Fruit fly (Drosophila melanogaster) whole organism, prepupa: ENCODE results near the gene CG4199.

ENCODE experiments used
- Blimp-1 ChIP-seq: fragments of 200-800 bp; sonication (Bioruptor generic); optimal IDR thresholded peaks from 3 replicates; lab custom pipeline; 2017; ENCODE audit warnings: missing biosample characterization, missing genetic modification characterization, mild to moderate bottlenecking, moderate library complexity, missing genetic modification reagents
- CG10631 ChIP-seq: fragments of 200-800 bp; sonication (Bioruptor generic); optimal IDR thresholded peaks from 2 replicates; lab custom pipeline; 2016; ENCODE audit warnings: missing biosample characterization, missing genetic modification characterization
- CG11294 ChIP-seq: fragments of 200-800 bp; sonication (Bioruptor generic); IDR thresholded peaks from 2 replicates; pipeline ENCODE4 v1.3.6; 2022; ENCODE audit warnings: missing biosample characterization, missing genetic modification characterization
- CG11902 ChIP-seq: fragments of 200-800 bp; sonication (Bioruptor generic); optimal IDR thresholded peaks from 3 replicates; lab custom pipeline; 2016; ENCODE audit warnings: missing biosample characterization, missing genetic modification characterization
- CG15336 ChIP-seq: fragments of 200-800 bp; sonication (Bioruptor generic); IDR thresholded peaks from 2 replicates; pipeline ENCODE4 v1.3.6; 2022; ENCODE audit warnings: missing biosample characterization, missing genetic modification characterization
- CG1621 ChIP-seq: fragments of 200-800 bp; sonication (Bioruptor generic); optimal IDR thresholded peaks from 3 replicates; lab custom pipeline; 2018; ENCODE audit warnings: missing biosample characterization, mild to moderate bottlenecking, missing genetic modification characterization
- CG3032 ChIP-seq: fragments of 200-800 bp; optimal IDR thresholded peaks from 2 replicates; lab custom pipeline; 2019; ENCODE audit warnings: missing biosample characterization, mild to moderate bottlenecking, missing genetic modification characterization, moderate library complexity
- CG31627 ChIP-seq: fragments of 200-800 bp; sonication (Bioruptor generic); optimal IDR thresholded peaks from 3 replicates; lab custom pipeline; 2016; ENCODE audit warnings: missing biosample characterization, missing genetic modification characterization
- CG32006 ChIP-seq: fragments of 200-800 bp; sonication (Bioruptor generic); optimal IDR thresholded peaks from 3 replicates; lab custom pipeline; 2017; ENCODE audit warnings: missing biosample characterization, mild to moderate bottlenecking, missing genetic modification characterization
- CG3919 ChIP-seq: fragments of 200-800 bp; sonication (Bioruptor generic); optimal IDR thresholded peaks from 3 replicates; lab custom pipeline; 2016; ENCODE audit warnings: missing biosample characterization, missing genetic modification characterization
- CG6163 ChIP-seq: fragments of 200-800 bp; sonication (Bioruptor generic); IDR thresholded peaks from 3 replicates; pipeline ENCODE4 v1.3.6; 2022; ENCODE audit warnings: missing biosample characterization, missing genetic modification characterization
- CG6792 ChIP-seq: fragments of 200-800 bp; sonication (Bioruptor generic); optimal IDR thresholded peaks from 3 replicates; lab custom pipeline; 2016; ENCODE audit warnings: missing biosample characterization, missing genetic modification characterization
- CG6808 ChIP-seq: fragments of 200-800 bp; sonication (Bioruptor generic); optimal IDR thresholded peaks from 3 replicates; lab custom pipeline; 2017; ENCODE audit warnings: missing biosample characterization, missing genetic modification characterization, mild to moderate bottlenecking, moderate library complexity, missing genetic modification reagents
- CG7368 ChIP-seq: fragments of 200-800 bp; sonication (Bioruptor generic); optimal IDR thresholded peaks from 3 replicates; lab custom pipeline; 2016; ENCODE audit warnings: missing biosample characterization, missing genetic modification characterization
- CG8119 ChIP-seq: fragments of 200-800 bp; sonication (Bioruptor generic); IDR thresholded peaks from 3 replicates; pipeline ENCODE4 v1.3.6; 2022; ENCODE audit warnings: missing biosample characterization, missing genetic modification characterization
- CG8632 ChIP-seq: fragments of 200-800 bp; sonication (Bioruptor generic); optimal IDR thresholded peaks from 3 replicates; lab custom pipeline; 2016; ENCODE audit warnings: missing biosample characterization, missing genetic modification characterization
- CG9139 ChIP-seq: fragments of 200-800 bp; sonication (Bioruptor generic); optimal IDR thresholded peaks from 3 replicates; lab custom pipeline; 2017; ENCODE audit warnings: missing biosample characterization, mild to moderate bottlenecking, missing genetic modification characterization
- Eip75B ChIP-seq: fragments of 200-800 bp; sonication (Bioruptor generic); optimal IDR thresholded peaks from 3 replicates; lab custom pipeline; 2016; ENCODE audit warnings: missing biosample characterization, missing genetic modification characterization
- Eip78C ChIP-seq: fragments of 200-800 bp; sonication (Bioruptor generic); peaks from one replicate; lab custom pipeline; 2016; ENCODE audit warnings: missing biosample characterization, missing genetic modification characterization
- Eip93F ChIP-seq: fragments of 200-800 bp; sonication (Bioruptor generic); optimal IDR thresholded peaks from 2 replicates; lab custom pipeline; 2016; ENCODE audit warnings: missing biosample characterization, mild to moderate bottlenecking, missing genetic modification characterization
- Ets21C ChIP-seq: fragments of 200-800 bp; sonication (Bioruptor generic); optimal IDR thresholded peaks from 3 replicates; lab custom pipeline; 2016; ENCODE audit warnings: missing biosample characterization, missing genetic modification characterization
- Ets96B ChIP-seq: fragments of 200-800 bp; optimal IDR thresholded peaks from 2 replicates; lab custom pipeline; 2019; ENCODE audit warnings: missing biosample characterization, mild to moderate bottlenecking, missing genetic modification characterization, moderate library complexity
- Gug ChIP-seq: fragments of 200-800 bp; sonication (Bioruptor generic); IDR thresholded peaks from 2 replicates; pipeline ENCODE4 v1.3.6; 2022; ENCODE audit warnings: missing biosample characterization, missing genetic modification characterization
- Hr38 ChIP-seq: sonication (Bioruptor generic); optimal IDR thresholded peaks from 2 replicates; lab custom pipeline; 2016; ENCODE audit warnings: missing biosample characterization, missing genetic modification characterization
- Hr39 ChIP-seq: fragments of 200-800 bp; sonication (Bioruptor generic); optimal IDR thresholded peaks from 2 replicates; lab custom pipeline; 2016; ENCODE audit warnings: missing biosample characterization, missing genetic modification characterization
- Hr4 ChIP-seq: fragments of 200-800 bp; sonication (Bioruptor generic); optimal IDR thresholded peaks from 3 replicates; lab custom pipeline; 2016; ENCODE audit warnings: missing biosample characterization, missing genetic modification characterization
- Lpt ChIP-seq: fragments of 200-800 bp; sonication (Bioruptor generic); optimal IDR thresholded peaks from 3 replicates; lab custom pipeline; 2016; ENCODE audit warnings: missing biosample characterization, missing genetic modification characterization
- Met ChIP-seq: fragments of 200-800 bp; sonication (Bioruptor generic); optimal IDR thresholded peaks from 3 replicates; lab custom pipeline; 2016; ENCODE audit warnings: missing biosample characterization, missing genetic modification characterization
- OdsH ChIP-seq: fragments of 200-800 bp; sonication (Bioruptor generic); optimal IDR thresholded peaks from 3 replicates; lab custom pipeline; 2016; ENCODE audit warnings: missing biosample characterization, missing genetic modification characterization
- Smox ChIP-seq: fragments of 200-800 bp; sonication (Bioruptor generic); optimal IDR thresholded peaks from 3 replicates; lab custom pipeline; 2016; ENCODE audit warnings: missing biosample characterization, missing genetic modification characterization
- Sox14 ChIP-seq: fragments of 200-800 bp; sonication (Bioruptor generic); optimal IDR thresholded peaks from 3 replicates; lab custom pipeline; 2016; ENCODE audit warnings: missing biosample characterization, missing genetic modification characterization
- Sox15 ChIP-seq: fragments of 200-800 bp; sonication (Bioruptor generic); optimal IDR thresholded peaks from 3 replicates; lab custom pipeline; 2016; ENCODE audit warnings: missing biosample characterization, missing genetic modification characterization
- achi ChIP-seq: fragments of 200-800 bp; sonication (Bioruptor generic); optimal IDR thresholded peaks from 3 replicates; lab custom pipeline; 2016; ENCODE audit warnings: missing biosample characterization, missing genetic modification characterization
- acj6 ChIP-seq: fragments of 200-800 bp; sonication (Bioruptor generic); optimal IDR thresholded peaks from 3 replicates; lab custom pipeline; 2016; ENCODE audit warnings: missing biosample characterization, missing genetic modification characterization
- cyc ChIP-seq: fragments of 200-800 bp; sonication (Bioruptor generic); optimal IDR thresholded peaks from 3 replicates; lab custom pipeline; 2016; ENCODE audit warnings: missing biosample characterization, missing genetic modification characterization
- dac ChIP-seq: fragments of 200-800 bp; sonication (Bioruptor generic); optimal IDR thresholded peaks from 2 replicates; lab custom pipeline; 2017; ENCODE audit warnings: missing biosample characterization, mild to moderate bottlenecking, missing genetic modification characterization
- eg ChIP-seq: fragments of 200-800 bp; sonication (Bioruptor generic); IDR thresholded peaks from 3 replicates; pipeline ENCODE4 v1.3.6; 2022; ENCODE audit warnings: missing biosample characterization, missing genetic modification characterization
- esn ChIP-seq: fragments of 200-800 bp; sonication (Bioruptor generic); optimal IDR thresholded peaks from 2 replicates; lab custom pipeline; 2016; ENCODE audit warnings: missing biosample characterization, mild to moderate bottlenecking, missing genetic modification characterization, moderate library complexity
- fd59A ChIP-seq: fragments of 200-800 bp; sonication (Bioruptor generic); optimal IDR thresholded peaks from 2 replicates; lab custom pipeline; 2017; ENCODE audit warnings: missing biosample characterization, mild to moderate bottlenecking, missing genetic modification characterization, missing genetic modification reagents
- fd85E ChIP-seq: fragments of 200-800 bp; sonication (Bioruptor generic); optimal IDR thresholded peaks from 3 replicates; lab custom pipeline; 2016; ENCODE audit warnings: missing biosample characterization, missing genetic modification characterization
- fkh ChIP-seq: fragments of 200-800 bp; sonication (Bioruptor generic); optimal IDR thresholded peaks from 3 replicates; lab custom pipeline; 2017; ENCODE audit warnings: missing biosample characterization, mild to moderate bottlenecking, missing genetic modification characterization, moderate library complexity
- net ChIP-seq: fragments of 200-800 bp; sonication (Bioruptor generic); optimal IDR thresholded peaks from 3 replicates; lab custom pipeline; 2016; ENCODE audit warnings: missing biosample characterization, missing genetic modification characterization
- pdm3 ChIP-seq: fragments of 200-800 bp; sonication (Bioruptor generic); optimal IDR thresholded peaks from 3 replicates; lab custom pipeline; 2016; ENCODE audit warnings: missing biosample characterization, missing genetic modification characterization
- salr ChIP-seq, 2 experiments: fragments of 200-800 bp; sonication (Bioruptor generic); optimal IDR thresholded peaks; 3 replicates each; lab custom pipeline; 2016 to 2018; ENCODE audit warnings: missing biosample characterization in 2 of 2, missing genetic modification characterization in 2 of 2, mild to moderate bottlenecking in 1 of 2
- spab ChIP-seq: fragments of 200-800 bp; sonication (Bioruptor generic); optimal IDR thresholded peaks from 2 replicates; lab custom pipeline; 2017; ENCODE audit warnings: missing biosample characterization, mild to moderate bottlenecking, missing genetic modification characterization, missing genetic modification reagents
- ss ChIP-seq, 2 experiments: fragments of 200-800 bp; sonication (Bioruptor generic); optimal IDR thresholded peaks; 2 replicates in 1 of 2; 3 replicates in 1 of 2; lab custom pipeline; 2017 to 2018; ENCODE audit warnings: mild to moderate bottlenecking in 2 of 2, missing biosample characterization in 2 of 2, missing genetic modification characterization in 2 of 2, moderate library complexity in 1 of 2
- topi ChIP-seq: fragments of 200-800 bp; sonication (Bioruptor generic); optimal IDR thresholded peaks from 3 replicates; lab custom pipeline; 2016; ENCODE audit warnings: missing biosample characterization, missing genetic modification characterization
- vri ChIP-seq: fragments of 200-800 bp; sonication (Bioruptor generic); optimal IDR thresholded peaks from 3 replicates; lab custom pipeline; 2016; ENCODE audit warnings: missing biosample characterization, mild to moderate bottlenecking, missing genetic modification characterization

CG4199 gene

dm6 chrX:2065073-2065472 is 8.2 kb downstream of the CG4199 start, which contains the start of gene CG4281:
Gene CG4281, minus strand, starts transcription at chrX:2065142.
- TF ChIP-seq Eip78C (GFP tag; lab: Kevin White, UChicago) (peak; percentile 69), pdm3 (no peak), esn (GFP tag; lab: Kevin White, UChicago) (peak; percentile 33)
- TF ChIP-seq, all 60 proteins: peak for 2

dm6 chrX:2061849-2062248 is 11.4 kb downstream of the CG4199 start, which contains the start of gene Sik2:
Gene Sik2, minus strand, starts transcription at chrX:2061915.
- TF ChIP-seq eg (GFP tag; lab: Robert Waterston, UW) (0 out of 3 replicates have a peak, but pooled peaks have one; percentile 9), Blimp-1 (GFP tag; lab: Kevin White, UChicago) (no peak)
- TF ChIP-seq, all 60 proteins: peak for 1

- TF ChIP-seq CG15336 (GFP tag; lab: Robert Waterston, UW) = no peak
- TF ChIP-seq CG32006 = peak; percentile 67
- TF ChIP-seq CG10631 (GFP tag; lab: Kevin White, UChicago) = no peak
- no peak for TF ChIP-seq CG9139
- TF ChIP-seq CG7368 (GFP tag; lab: Kevin White, UChicago) = peak; percentile 5
- no peak for TF ChIP-seq Hr39 (GFP tag; lab: Kevin White, UChicago)
- TF ChIP-seq eg (GFP tag; lab: Robert Waterston, UW) = no peak
- TF ChIP-seq net (GFP tag; lab: Kevin White, UChicago) = peak; percentile 8
- no peak for TF ChIP-seq fd85E (GFP tag; lab: Kevin White, UChicago)
- no peak for TF ChIP-seq CG8632
- no peak for TF ChIP-seq Hr4 (GFP tag; lab: Kevin White, UChicago)
- TF ChIP-seq pdm3 = no peak
- TF ChIP-seq spab (GFP tag; lab: Kevin White, UChicago) = no peak
- TF ChIP-seq achi (GFP tag; lab: Kevin White, UChicago) = no peak
- peak; percentile 20 for TF ChIP-seq CG3919
- TF ChIP-seq CG1621 = no peak
- TF ChIP-seq CG11294 = no peak
- no peak for TF ChIP-seq Eip93F (GFP tag; lab: Kevin White, UChicago)
- TF ChIP-seq topi = no peak
- TF ChIP-seq CG6163 (GFP tag; lab: Robert Waterston, UW) = peak; percentile 29; the same call in 1 of the 3 replicates
- TF ChIP-seq Smox (GFP tag; lab: Kevin White, UChicago) = no peak
- no peak for TF ChIP-seq vri (GFP tag; lab: Kevin White, UChicago)
- TF ChIP-seq acj6 (GFP tag; lab: Kevin White, UChicago) = no peak
- no peak for TF ChIP-seq CG6808 (GFP tag; lab: Kevin White, UChicago)
- TF ChIP-seq Ets21C (GFP tag; lab: Kevin White, UChicago) = no peak
- peak; percentile 3 for TF ChIP-seq Ets96B (tag; lab: Kevin White, UChicago)
- peak; percentile 11 for TF ChIP-seq dac (GFP tag; lab: Kevin White, UChicago)
- TF ChIP-seq Lpt (GFP tag; lab: Kevin White, UChicago) = no peak
- no peak for TF ChIP-seq Eip75B (GFP tag; lab: Kevin White, UChicago)
- TF ChIP-seq fd59A = peak; percentile 15
- TF ChIP-seq ss (GFP tag; optimal IDR thresholded peaks at IDR 0.05; lab: Kevin White, UChicago) = peak in 1 of 2 experiments; percentile 62
- no peak for TF ChIP-seq salr (GFP tag; optimal IDR thresholded peaks at IDR 0.05; lab: Kevin White, UChicago)
- TF ChIP-seq fkh = no peak
- no peak for TF ChIP-seq Met (GFP tag; lab: Kevin White, UChicago)
- no peak for TF ChIP-seq Sox15 (GFP tag; lab: Kevin White, UChicago)
- peak; percentile 3 for TF ChIP-seq cyc
- no peak for TF ChIP-seq Gug (GFP tag; lab: Robert Waterston, UW)
- no peak for TF ChIP-seq Hr38
- peak; percentile 4 for TF ChIP-seq Sox14 (GFP tag; lab: Kevin White, UChicago)
- 0 out of 3 replicates have a peak, but pooled peaks have one; percentile 29 for TF ChIP-seq CG8119 (GFP tag; lab: Robert Waterston, UW)
- no peak for TF ChIP-seq OdsH
- no peak for TF ChIP-seq CG11902 (GFP tag; lab: Kevin White, UChicago)
- peak; percentile 11 for TF ChIP-seq CG6792
- TF ChIP-seq CG31627 (GFP tag; lab: Kevin White, UChicago) = no peak
- TF ChIP-seq CG3032 (tag; lab: Kevin White, UChicago) = peak; percentile 12
- TF ChIP-seq Blimp-1 (GFP tag; lab: Kevin White, UChicago) = no peak
These were observed 12.2 kb downstream of the CG4199 start for dm6 chrX:2061119-2061518.
